Fruit fly (Drosophila melanogaster) whole organism, embryonic: Measurements from ENCODE around the gene mRpL28.

ENCODE experiments used
- Aef1 ChIP-seq: fragments of 200-800 bp; sonication (Bioruptor generic); IDR thresholded peaks from 3 replicates; pipeline ENCODE4 v1.3.6; 2022; ENCODE audit warnings: missing biosample characterization, missing genetic modification characterization
- CG10209 ChIP-seq: fragments of 200-800 bp; sonication (Bioruptor generic); optimal IDR thresholded peaks from 3 replicates; lab custom pipeline; 2017; ENCODE audit warnings: missing biosample characterization, mild to moderate bottlenecking, missing genetic modification characterization, missing genetic modification reagents
- CG10321 ChIP-seq: fragments of 200-800 bp; sonication (Bioruptor generic); IDR thresholded peaks from 2 replicates; pipeline ENCODE4 v1.3.6; 2022; ENCODE audit warnings: missing biosample characterization, missing genetic modification characterization
- CG10431 ChIP-seq: fragments of 200-800 bp; sonication (Bioruptor generic); optimal IDR thresholded peaks from 3 replicates; lab custom pipeline; 2018; ENCODE audit warnings: missing biosample characterization, mild to moderate bottlenecking, missing genetic modification characterization
- CG12219 ChIP-seq: fragments of 200-800 bp; sonication (Bioruptor generic); optimal IDR thresholded peaks from 3 replicates; lab custom pipeline; 2018; ENCODE audit warnings: missing biosample characterization, mild to moderate bottlenecking, missing genetic modification characterization
- CG14667 ChIP-seq: fragments of 200-800 bp; sonication (Bioruptor generic); IDR thresholded peaks from 2 replicates; pipeline ENCODE4 v1.3.6; 2022; ENCODE audit warnings: missing biosample characterization, missing genetic modification characterization
- CG16815 ChIP-seq: fragments of 200-800 bp; sonication (Bioruptor generic); optimal IDR thresholded peaks from 3 replicates; lab custom pipeline; 2017; ENCODE audit warnings: missing biosample characterization, mild to moderate bottlenecking, missing genetic modification characterization
- CG17361 ChIP-seq: fragments of 200-800 bp; sonication (Bioruptor generic); IDR thresholded peaks from 3 replicates; pipeline ENCODE4 v1.3.6; 2022; ENCODE audit warnings: missing biosample characterization, missing genetic modification characterization
- CG17568 ChIP-seq: fragments of 200-800 bp; sonication (Bioruptor generic); optimal IDR thresholded peaks from 2 replicates; lab custom pipeline; 2018; ENCODE audit warnings: missing biosample characterization, mild to moderate bottlenecking, missing genetic modification characterization, moderate library complexity
- CG2199 ChIP-seq: fragments of 200-800 bp; sonication (Bioruptor generic); IDR thresholded peaks from 3 replicates; pipeline ENCODE4 v1.3.6; 2022; ENCODE audit warnings: missing biosample characterization, missing genetic modification characterization
- CG3281 ChIP-seq: fragments of 200-800 bp; sonication (Bioruptor generic); optimal IDR thresholded peaks from 3 replicates; lab custom pipeline; 2017; ENCODE audit warnings: missing biosample characterization, mild to moderate bottlenecking, missing genetic modification characterization
- CG33557 ChIP-seq: fragments of 200-800 bp; sonication (Bioruptor generic); optimal IDR thresholded peaks from 2 replicates; lab custom pipeline; 2019; ENCODE audit warnings: missing biosample characterization, mild to moderate bottlenecking, missing genetic modification characterization, moderate library complexity
- CG43689 ChIP-seq: fragments of 200-800 bp; sonication (Bioruptor generic); IDR thresholded peaks from 2 replicates; pipeline ENCODE4 v1.3.6; 2022; ENCODE audit warnings: missing biosample characterization, missing genetic modification characterization
- CG5953 ChIP-seq: fragments of 200-800 bp; sonication (Bioruptor generic); IDR thresholded peaks from 2 replicates; pipeline ENCODE4 v1.3.6; 2022; ENCODE audit warnings: missing biosample characterization, missing genetic modification characterization
- CG6254 ChIP-seq: fragments of 200-800 bp; sonication (Bioruptor generic); optimal IDR thresholded peaks from 3 replicates; lab custom pipeline; 2017; ENCODE audit warnings: mild to moderate bottlenecking, missing biosample characterization, missing genetic modification reagents, missing genetic modification characterization
- CG7271 ChIP-seq: fragments of 200-800 bp; sonication (Bioruptor generic); optimal IDR thresholded peaks from 2 replicates; lab custom pipeline; 2018; ENCODE audit warnings: missing biosample characterization, mild to moderate bottlenecking, missing genetic modification characterization, moderate library complexity
- CG7357 ChIP-seq: fragments of 200-800 bp; sonication (Bioruptor generic); IDR thresholded peaks from 3 replicates; pipeline ENCODE4 v1.3.6; 2022; ENCODE audit warnings: missing biosample characterization, missing genetic modification characterization
- CG7745 ChIP-seq: fragments of 200-800 bp; sonication (Bioruptor generic); optimal IDR thresholded peaks from 2 replicates; lab custom pipeline; 2018; ENCODE audit warnings: missing biosample characterization, mild to moderate bottlenecking, missing genetic modification characterization, moderate library complexity
- CG9876 ChIP-seq: fragments of 200-800 bp; sonication (Bioruptor generic); optimal IDR thresholded peaks from 2 replicates; lab custom pipeline; 2016; ENCODE audit warnings: missing biosample characterization, missing genetic modification characterization
- CkIIα-i1 ChIP-seq: fragments of 200-800 bp; sonication (Bioruptor generic); IDR thresholded peaks from 2 replicates; pipeline ENCODE4 v1.3.6; 2022; ENCODE audit warnings: missing biosample characterization, missing genetic modification characterization
- Dad ChIP-seq: fragments of 200-800 bp; sonication (Bioruptor generic); optimal IDR thresholded peaks from 3 replicates; lab custom pipeline; 2016; ENCODE audit warnings: missing biosample characterization, missing genetic modification characterization
- Dek ChIP-seq: fragments of 200-800 bp; sonication (Bioruptor generic); optimal IDR thresholded peaks from 3 replicates; lab custom pipeline; 2019; ENCODE audit warnings: missing biosample characterization, mild to moderate bottlenecking, missing genetic modification characterization, moderate library complexity
- Fer3 ChIP-seq: fragments of 200-800 bp; sonication (Bioruptor generic); optimal IDR thresholded peaks from 2 replicates; lab custom pipeline; 2018; ENCODE audit warnings: missing biosample characterization, mild to moderate bottlenecking, missing genetic modification characterization, moderate library complexity
- H15 ChIP-seq: fragments of 200-800 bp; sonication (Bioruptor generic); IDR thresholded peaks from 3 replicates; pipeline ENCODE4 v1.3.6; 2022; ENCODE audit warnings: missing biosample characterization, missing genetic modification characterization
- Hr3 ChIP-seq: fragments of 200-800 bp; sonication (Bioruptor generic); optimal IDR thresholded peaks from 3 replicates; lab custom pipeline; 2016; ENCODE audit warnings: missing biosample characterization, missing genetic modification characterization
- MTF-1 ChIP-seq: fragments of 200-800 bp; sonication (Bioruptor generic); optimal IDR thresholded peaks from 2 replicates; lab custom pipeline; 2018; ENCODE audit warnings: missing biosample characterization, mild to moderate bottlenecking, missing genetic modification characterization, borderline replicate concordance
- Med ChIP-seq: fragments of 200-800 bp; sonication (Bioruptor generic); peaks from one replicate; lab custom pipeline; 2016; ENCODE audit warnings: missing biosample characterization, missing genetic modification characterization, mild to moderate bottlenecking, inconsistent platforms, moderate library complexity
- Meics ChIP-seq: fragments of 200-800 bp; sonication (Bioruptor generic); optimal IDR thresholded peaks from 2 replicates; lab custom pipeline; 2017; ENCODE audit warnings: missing biosample characterization, mild to moderate bottlenecking, missing genetic modification characterization
- Oaz ChIP-seq: fragments of 200-800 bp; sonication (Bioruptor generic); IDR thresholded peaks from 2 replicates; pipeline ENCODE4 v1.3.6; 2022; ENCODE audit warnings: missing biosample characterization, missing genetic modification characterization
- Pdp1 ChIP-seq, 2 experiments: fragments of 200-800 bp; sonication (Bioruptor generic); optimal IDR thresholded peaks; 3 replicates each; lab custom pipeline; 2016; ENCODE audit warnings: missing biosample characterization in 2 of 2, missing genetic modification characterization in 2 of 2, mild to moderate bottlenecking in 1 of 2, moderate library complexity in 1 of 2
- Rfx ChIP-seq: fragments of 200-800 bp; sonication (Bioruptor generic); IDR thresholded peaks from 2 replicates; pipeline ENCODE4 v1.3.6; 2022; ENCODE audit warnings: missing biosample characterization, missing genetic modification characterization
- Six4 ChIP-seq: fragments of 200-800 bp; sonication (Bioruptor generic); optimal IDR thresholded peaks from 2 replicates; lab custom pipeline; 2016; ENCODE audit warnings: missing biosample characterization, missing genetic modification characterization
- aop ChIP-seq: fragments of 200-800 bp; sonication (Bioruptor generic); IDR thresholded peaks from 2 replicates; pipeline ENCODE4 v1.3.6; 2022; ENCODE audit warnings: missing biosample characterization, missing genetic modification characterization
- dysf ChIP-seq: fragments of 200-800 bp; sonication (Bioruptor generic); IDR thresholded peaks from 3 replicates; pipeline ENCODE4 v1.3.6; 2022; ENCODE audit warnings: missing biosample characterization, missing genetic modification characterization
- fd102C ChIP-seq: fragments of 200-800 bp; sonication (Bioruptor generic); optimal IDR thresholded peaks from 2 replicates; lab custom pipeline; 2018; ENCODE audit warnings: missing biosample characterization, mild to moderate bottlenecking, missing genetic modification characterization, moderate library complexity
- fd96Cb ChIP-seq: fragments of 200-800 bp; sonication (Bioruptor generic); optimal IDR thresholded peaks from 2 replicates; lab custom pipeline; 2018; ENCODE audit warnings: missing biosample characterization, mild to moderate bottlenecking, missing genetic modification characterization, moderate library complexity
- hbn ChIP-seq: fragments of 200-800 bp; sonication (Bioruptor generic); IDR thresholded peaks from 2 replicates; pipeline ENCODE4 v1.3.6; 2022; ENCODE audit warnings: missing biosample characterization, missing genetic modification characterization; ENCODE audit not compliant: partially characterized antibody
- hth ChIP-seq: fragments of >200 bp; optimal IDR thresholded peaks from 2 replicates; lab custom pipeline; 2017; ENCODE audit warnings: inconsistent platforms
- kay ChIP-seq: fragments of 200-800 bp; sonication (Bioruptor generic); optimal IDR thresholded peaks from 2 replicates; lab custom pipeline; 2016; ENCODE audit warnings: missing biosample characterization, missing genetic modification characterization
- lbe ChIP-seq: fragments of 200-800 bp; sonication (Bioruptor generic); optimal IDR thresholded peaks from 2 replicates; lab custom pipeline; 2016; ENCODE audit warnings: missing biosample characterization, mild to moderate bottlenecking, missing genetic modification characterization
- lov ChIP-seq, 2 experiments: fragments of 200-800 bp in 1 of 2; fragments of >200 bp in 1 of 2; sonication (Bioruptor generic) in 1 of 2; IDR thresholded peaks in 1 of 2; optimal IDR thresholded peaks in 1 of 2; 2 replicates in 1 of 2; 3 replicates in 1 of 2; pipeline versions ENCODE4 v1.3.6 to Lab custom; 2017 to 2022; ENCODE audit warnings: missing biosample characterization in 1 of 2, missing genetic modification characterization in 1 of 2
- org-1 ChIP-seq: fragments of 200-800 bp; sonication (Bioruptor generic); optimal IDR thresholded peaks from 2 replicates; lab custom pipeline; 2017; ENCODE audit warnings: missing biosample characterization, missing genetic modification characterization
- otp ChIP-seq: fragments of 200-800 bp; sonication (Bioruptor generic); IDR thresholded peaks from 3 replicates; pipeline ENCODE4, ENCODE4 v1.3.6; 2022; ENCODE audit warnings: missing biosample characterization, missing genetic modification characterization
- pho ChIP-seq: fragments of 200-800 bp; sonication (Bioruptor generic); optimal IDR thresholded peaks from 2 replicates; lab custom pipeline; 2016; ENCODE audit warnings: missing biosample characterization, missing genetic modification characterization
- pnt ChIP-seq: fragments of 200-800 bp; sonication (Bioruptor generic); optimal IDR thresholded peaks from 3 replicates; lab custom pipeline; 2016; ENCODE audit warnings: missing biosample characterization, missing genetic modification characterization
- shn ChIP-seq: fragments of 200-800 bp; sonication (Bioruptor generic); optimal IDR thresholded peaks from 3 replicates; lab custom pipeline; 2016; ENCODE audit warnings: missing biosample characterization, missing genetic modification characterization
- sim ChIP-seq: fragments of 200-800 bp; sonication (Bioruptor generic); IDR thresholded peaks from 2 replicates; pipeline ENCODE4 v1.3.6; 2022; ENCODE audit warnings: missing biosample characterization, missing genetic modification characterization
- slou ChIP-seq: fragments of 200-800 bp; sonication (Bioruptor generic); optimal IDR thresholded peaks from 3 replicates; lab custom pipeline; 2016; ENCODE audit warnings: missing biosample characterization, missing genetic modification characterization
- unc-4 ChIP-seq: fragments of 200-800 bp; sonication (Bioruptor generic); IDR thresholded peaks from 2 replicates; pipeline ENCODE4 v1.3.6; 2022; ENCODE audit warnings: missing biosample characterization, missing genetic modification characterization; ENCODE audit not compliant: partially characterized antibody

mRpL28 gene

dm6 chr2L:5004677-5005463, 31.1 kb downstream of the mRpL28 start (continued):
- TF ChIP-seq CkIIα-i1 (GFP tag; lab: Robert Waterston, UW) (peak; percentile 68; the same call in 1 of the 2 replicates), Rfx (GFP tag; lab: Robert Waterston, UW) (peak; percentile 98), shn (peak; percentile 91), Fer3 (peak; percentile 97), Dad (GFP tag; lab: Kevin White, UChicago) (peak; percentile 94), MTF-1 (GFP tag; lab: Kevin White, UChicago) (peak; percentile 76), CG12219 (peak; percentile 91), hth (lab: Kevin White, UChicago) (no peak), CG43689 (GFP tag; lab: Robert Waterston, UW) (peak; percentile 88), CG7357 (GFP tag; lab: Robert Waterston, UW) (peak; percentile 87), fd102C (GFP tag; lab: Kevin White, UChicago) (no peak), Oaz (GFP tag; lab: Robert Waterston, UW) (peak; percentile 90), CG10209 (GFP tag; lab: Kevin White, UChicago) (peak; percentile 93), Dek (tag; lab: Kevin White, UChicago) (peak; percentile 96), org-1 (GFP tag; lab: Kevin White, UChicago) (peak; percentile 92), hbn (GFP tag; lab: Robert Waterston, UW) (no peak), otp (peak; percentile 93), CG17568 (GFP tag; lab: Kevin White, UChicago) (peak; percentile 90), pnt (GFP tag; lab: Kevin White, UChicago) (peak; percentile 94), Meics (GFP tag; lab: Kevin White, UChicago) (peak; percentile 97), CG7271 (peak; percentile 75), kay (GFP tag; lab: Kevin White, UChicago) (peak; percentile 87), unc-4 (GFP tag; lab: Robert Waterston, UW) (no peak), pho (peak; percentile 97), CG17361 (GFP tag; lab: Robert Waterston, UW) (peak; percentile 92), Med (GFP tag; lab: Kevin White, UChicago) (peak; percentile 99), H15 (GFP tag; lab: Robert Waterston, UW) (peak; percentile 96), CG6254 (GFP tag; lab: Kevin White, UChicago) (peak; percentile 83), CG3281 (GFP tag; lab: Kevin White, UChicago) (peak; percentile 95), Pdp1 (GFP tag; optimal IDR thresholded peaks at IDR 0.05; lab: Kevin White, UChicago) (peak; percentile 94 to 96), lbe (GFP tag; lab: Kevin White, UChicago) (peak; percentile 46), CG2199 (peak; percentile 79; the same call in 2 of the 3 replicates), CG7745 (no peak), slou (GFP tag; lab: Kevin White, UChicago) (peak; percentile 92), CG10321 (GFP tag; lab: Robert Waterston, UW) (peak; percentile 65; the same call in 1 of the 2 replicates), Six4 (GFP tag; lab: Kevin White, UChicago) (peak; percentile 91), lov (optimal IDR thresholded peaks at IDR 0.05; lab: Kevin White, UChicago) (no peak), lov (GFP tag; IDR thresholded peaks at IDR 0.05; lab: Robert Waterston, UW) (peak; percentile 91), CG9876 (GFP tag; lab: Kevin White, UChicago) (peak; percentile 92), aop (peak; percentile 84), CG16815 (GFP tag; lab: Kevin White, UChicago) (peak; percentile 93), fd96Cb (peak; percentile 93), CG5953 (GFP tag; lab: Robert Waterston, UW) (peak; percentile 95), sim (GFP tag; lab: Robert Waterston, UW) (peak; percentile 81), CG33557 (GFP tag; lab: Kevin White, UChicago) (peak; percentile 67), CG10431 (peak; percentile 65), Hr3 (GFP tag; lab: Kevin White, UChicago) (peak; percentile 92), Aef1 (GFP tag; lab: Robert Waterston, UW) (peak; percentile 96), dysf (GFP tag; lab: Robert Waterston, UW) (peak; percentile 97), CG14667 (peak; percentile 95)
